Worm (Caenorhabditis elegans) whole organism, late embryonic: ENCODE results near the gene frm-2.

ENCODE experiments used
- C38D4.7 ChIP-seq: fragments of 200-800 bp; sonication (Bioruptor generic); optimal IDR thresholded peaks from 2 replicates; lab custom pipeline; 2018; ENCODE audit warnings: mild to moderate bottlenecking, missing genetic modification characterization, moderate library complexity, missing compliant biosample characterization
- ama-1 ChIP-seq: fragments of 150-350 bp; optimal IDR thresholded peaks from 2 replicates; lab custom pipeline; 2014
- nhr-11 ChIP-seq: fragments of 150-350 bp; optimal IDR thresholded peaks from 2 replicates; lab custom pipeline; 2014; ENCODE audit warnings: missing biosample characterization, missing genetic modification characterization
- odd-2 ChIP-seq: sonication (generic microtip); optimal IDR thresholded peaks from 2 replicates; lab custom pipeline; 2017; ENCODE audit warnings: antibody characterized with exemption, mild to moderate bottlenecking, missing genetic modification characterization, missing compliant biosample characterization
- pha-4 ChIP-seq: fragments of 150-350 bp; optimal IDR thresholded peaks from 2 replicates; lab custom pipeline; 2018; ENCODE audit warnings: missing biosample characterization, missing genetic modification reagents, missing genetic modification characterization
- tbx-2 ChIP-seq: sonication (generic microtip); optimal IDR thresholded peaks from 2 replicates; lab custom pipeline; 2016; ENCODE audit warnings: missing genetic modification characterization, missing compliant biosample characterization
- unc-55 ChIP-seq: sonication (generic microtip); optimal IDR thresholded peaks from 2 replicates; lab custom pipeline; 2017; ENCODE audit warnings: missing biosample characterization, missing genetic modification reagents, missing genetic modification characterization

DNA sequence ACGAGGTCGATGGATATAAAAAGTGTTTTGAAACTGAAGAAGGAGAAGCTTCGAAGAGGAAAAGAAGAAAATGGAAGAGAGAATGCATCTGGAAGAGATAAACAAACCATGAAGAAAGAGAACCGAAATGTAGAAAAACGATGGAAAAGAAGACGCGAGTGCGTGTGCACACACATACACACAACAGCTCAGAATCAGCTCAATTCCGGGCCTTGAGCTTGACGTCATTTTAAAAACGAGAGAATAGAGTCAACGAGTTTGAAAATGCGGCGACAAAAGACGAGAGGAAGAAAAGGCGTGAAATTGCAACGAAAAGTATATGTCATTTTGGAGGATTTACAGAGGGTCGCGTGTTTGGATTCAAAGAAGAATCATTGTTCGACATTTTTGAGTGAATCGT is 17.7 kb upstream of the frm-2 start:
- no peak for TF ChIP-seq odd-2
- TF ChIP-seq tbx-2 = no peak
- TF ChIP-seq C38D4.7 (GFP tag; lab: Kevin White, UChicago) = no peak
- TF ChIP-seq ama-1 (lab: Kevin White, UChicago) = no peak
- TF ChIP-seq unc-55 (GFP tag; lab: Kevin White, UChicago) = no peak
- no peak for TF ChIP-seq pha-4
- no peak for TF ChIP-seq nhr-11 (tag; lab: Kevin White, UChicago)
